Worm (Caenorhabditis elegans): ENCODE measurements around the gene ife-5.

The ife-5 gene

ce11 chrII:12279259-12279658 is 1.2 kb upstream of the ife-5 start, which contains the start of the genes tric-1B.2 and Y57A10A.29:
Gene tric-1B.2, minus strand, starts transcription at chrII:12279387.
Gene Y57A10A.29, plus strand, starts transcription at chrII:12279561.
- TF ChIP-seq ces-1 (GFP tag; optimal IDR thresholded peaks at IDR 0.05) (peak; percentile 67), nhr-28 (tag; optimal IDR thresholded peaks at IDR 0.05) (no peak)

DNA sequence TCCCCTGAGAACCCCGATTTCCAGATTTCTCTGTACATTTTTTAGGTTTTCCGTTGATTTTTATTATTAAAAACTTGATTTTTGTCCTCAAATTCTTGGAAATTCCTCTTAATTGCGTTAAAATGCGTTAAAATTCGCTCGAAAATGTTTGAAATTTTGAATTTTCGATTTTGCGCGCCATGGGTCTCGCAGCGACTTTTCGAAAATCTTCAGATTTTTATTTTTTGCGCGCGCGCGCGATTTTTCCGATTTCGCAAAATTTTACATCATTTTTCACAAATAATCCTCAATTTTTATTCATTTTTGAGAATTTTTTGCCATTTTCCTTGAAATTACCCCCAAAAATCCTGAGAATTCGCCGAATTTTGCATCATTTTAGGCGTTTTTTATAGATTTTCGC is 3.6 kb downstream of the ife-5 start:
- TF ChIP-seq mls-2 (tag; optimal IDR thresholded peaks at IDR 0.05) (no peak), nhr-28 (tag; optimal IDR thresholded peaks at IDR 0.05) (no peak), elt-1 (tag; optimal IDR thresholded peaks at IDR 0.05; ENCODE audit: borderline replicate concordance, insufficient read depth) (no peak), ceh-83 (GFP tag; optimal IDR thresholded peaks at IDR 0.05) (no peak), lin-13 (tag; optimal IDR thresholded peaks at IDR 0.05) (no peak), nhr-237 (tag; optimal IDR thresholded peaks at IDR 0.05) (no peak), bed-3 (GFP tag; optimal IDR thresholded peaks at IDR 0.05) (no peak), flh-1 (GFP tag; optimal IDR thresholded peaks at IDR 0.05) (no peak), hlh-1 (tag; optimal IDR thresholded peaks at IDR 0.05) (no peak), ceh-39 (tag; optimal IDR thresholded peaks at IDR 0.05) (no peak), lin-32 (GFP tag; optimal IDR thresholded peaks at IDR 0.05) (no peak)

ce11 chrII:12289085-12289484 is 8.6 kb downstream of the ife-5 start, which contains the start of gene Y57A10A.31:
Gene Y57A10A.31, plus strand, starts transcription at chrII:12289385.
- TF ChIP-seq M03D4.4 (tag; optimal IDR thresholded peaks at IDR 0.05): no peak
- no peak for TF ChIP-seq ceh-39 (tag; optimal IDR thresholded peaks at IDR 0.05)
- no peak for TF ChIP-seq unc-39 (tag; optimal IDR thresholded peaks at IDR 0.05)
- TF ChIP-seq elt-1 (tag; optimal IDR thresholded peaks at IDR 0.05; ENCODE audit: borderline replicate concordance, insufficient read depth): no peak
- TF ChIP-seq zip-8 (tag; optimal IDR thresholded peaks at IDR 0.05): no peak
- TF ChIP-seq tbx-8 (GFP tag; optimal IDR thresholded peaks at IDR 0.05): no peak
- TF ChIP-seq sem-2 (GFP tag; optimal IDR thresholded peaks at IDR 0.05): no peak
- no peak for TF ChIP-seq mls-2 (tag; optimal IDR thresholded peaks at IDR 0.05)
- TF ChIP-seq sptf-1 (tag; optimal IDR thresholded peaks at IDR 0.05): no peak
- TF ChIP-seq lin-13 (tag; optimal IDR thresholded peaks at IDR 0.05): no peak
- no peak for TF ChIP-seq nhr-76 (tag; optimal IDR thresholded peaks at IDR 0.05)
- TF ChIP-seq unc-62 (GFP tag; optimal IDR thresholded peaks at IDR 0.05): no peak
- TF ChIP-seq snpc-4 (tag; optimal IDR thresholded peaks at IDR 0.05): no peak
- no peak for TF ChIP-seq nhr-2 (tag; optimal IDR thresholded peaks at IDR 0.05)

ce11 chrII:12296591-12296990 is 16.1 kb downstream of the ife-5 start:
- no peak for TF ChIP-seq nhr-28 (tag; optimal IDR thresholded peaks at IDR 0.05)
- no peak for TF ChIP-seq sem-2 (GFP tag; optimal IDR thresholded peaks at IDR 0.05)
- TF ChIP-seq nhr-12 (tag; optimal IDR thresholded peaks at IDR 0.05): no peak
- no peak for TF ChIP-seq lsy-2 (tag; optimal IDR thresholded peaks at IDR 0.05)
- no peak for TF ChIP-seq unc-120 (tag; optimal IDR thresholded peaks at IDR 0.05; ENCODE audit: poor library complexity, severe bottlenecking)

DNA sequence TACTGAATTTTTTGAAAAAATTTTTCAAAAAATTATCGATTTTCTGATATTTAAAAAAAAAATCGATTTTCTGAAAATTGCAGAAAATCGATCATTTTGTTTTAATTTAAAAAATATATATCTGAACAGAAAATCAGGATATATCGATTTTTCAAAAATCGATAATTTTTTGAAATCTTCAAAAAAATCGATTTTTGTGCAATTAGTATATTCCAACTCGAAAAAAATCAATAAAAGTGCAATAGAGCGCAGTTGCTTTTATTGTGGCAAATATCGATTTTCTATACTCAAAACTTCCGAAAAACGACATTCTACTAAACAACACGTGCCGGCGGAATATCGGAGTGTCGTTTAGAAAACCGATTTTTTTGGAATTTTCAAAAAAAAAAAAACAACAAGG is 20.2 kb downstream of the ife-5 start:
- TF ChIP-seq ces-1 (GFP tag; optimal IDR thresholded peaks at IDR 0.05) (no peak), lsy-2 (tag; optimal IDR thresholded peaks at IDR 0.05) (no peak), nhr-237 (tag; optimal IDR thresholded peaks at IDR 0.05) (no peak), bed-3 (GFP tag; optimal IDR thresholded peaks at IDR 0.05) (no peak), ceh-43 (GFP tag; optimal IDR thresholded peaks at IDR 0.05) (no peak), nhr-28 (tag; optimal IDR thresholded peaks at IDR 0.05) (no peak), drap-1 (GFP tag; optimal IDR thresholded peaks at IDR 0.05) (no peak), ztf-11 (tag; optimal IDR thresholded peaks at IDR 0.05) (no peak), sem-2 (GFP tag; optimal IDR thresholded peaks at IDR 0.05) (no peak), lin-13 (tag; optimal IDR thresholded peaks at IDR 0.05) (no peak), flh-1 (GFP tag; optimal IDR thresholded peaks at IDR 0.05) (no peak), blmp-1 (tag; optimal IDR thresholded peaks at IDR 0.05) (no peak), elt-1 (tag; optimal IDR thresholded peaks at IDR 0.05; ENCODE audit: borderline replicate concordance, insufficient read depth) (no peak), ceh-39 (tag; optimal IDR thresholded peaks at IDR 0.05) (no peak), mls-2 (tag; optimal IDR thresholded peaks at IDR 0.05) (no peak)

DNA sequence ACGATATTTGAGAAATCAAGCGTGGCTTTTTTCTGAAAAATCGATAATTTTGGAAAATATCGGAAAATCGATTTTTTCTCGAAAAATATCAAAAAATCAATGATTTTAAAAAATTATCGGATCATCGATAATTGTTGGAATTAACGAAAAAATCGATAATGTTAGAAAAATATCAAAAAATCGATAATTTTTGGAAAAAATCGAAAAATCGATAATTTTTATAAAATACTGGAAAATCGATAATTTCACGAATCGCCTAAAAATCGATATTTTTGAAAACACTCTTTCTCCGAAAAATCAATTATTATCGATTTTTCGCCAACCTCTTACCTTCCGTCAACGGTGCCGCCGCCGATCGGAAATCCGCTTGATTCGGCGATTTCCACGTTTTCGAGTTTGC is 20.8 kb downstream of the ife-5 start:
- TF ChIP-seq snpc-4 (tag; optimal IDR thresholded peaks at IDR 0.05): no peak

Data from whole organism, mixed stage, embryonic.